Worm (Caenorhabditis elegans): ENCODE data around the gene C45G9.4.

Gene C45G9.4

ce11 chrIII:5068675-5069233 lies 6.2 kb downstream of the C45G9.4 start, which contains the start of the genes C45G9.11 and C45G9.2 (continued):
- TF ChIP-seq ztf-4 (tag; optimal IDR thresholded peaks at IDR 0.05): peak; percentile 43
- TF ChIP-seq lin-13 (GFP tag; optimal IDR thresholded peaks at IDR 0.05): peak; percentile 74
- no peak for TF ChIP-seq zag-1 (tag; optimal IDR thresholded peaks at IDR 0.05)
- TF ChIP-seq blmp-1 (tag; optimal IDR thresholded peaks at IDR 0.05; ENCODE audit: insufficient read depth): no peak
- no peak for TF ChIP-seq nhr-237 (tag; optimal IDR thresholded peaks at IDR 0.05)
- no peak for TF ChIP-seq nhr-11 (tag; optimal IDR thresholded peaks at IDR 0.05)
- TF ChIP-seq lin-39 (tag; optimal IDR thresholded peaks at IDR 0.05): no peak
- no peak for TF ChIP-seq elt-3 (tag; optimal IDR thresholded peaks at IDR 0.05)
- peak; percentile 83 for TF ChIP-seq sma-3 (GFP tag; optimal IDR thresholded peaks at IDR 0.05)

- TF ChIP-seq blmp-1 (tag; optimal IDR thresholded peaks at IDR 0.05; ENCODE audit: insufficient read depth): no peak
- TF ChIP-seq nhr-6 (tag; optimal IDR thresholded peaks at IDR 0.05): no peak
- no peak for TF ChIP-seq alr-1 (tag; optimal IDR thresholded peaks at IDR 0.05)
- TF ChIP-seq fos-1 (tag; optimal IDR thresholded peaks at IDR 0.05): no peak
- TF ChIP-seq skn-1 (tag; optimal IDR thresholded peaks at IDR 0.05): no peak
- no peak for TF ChIP-seq sma-9 (GFP tag; optimal IDR thresholded peaks at IDR 0.05)
- TF ChIP-seq sma-9 (tag; optimal IDR thresholded peaks at IDR 0.05): no peak
- no peak for TF ChIP-seq nhr-237 (tag; optimal IDR thresholded peaks at IDR 0.05)
- no peak for TF ChIP-seq lin-13 (GFP tag; optimal IDR thresholded peaks at IDR 0.05)
- no peak for TF ChIP-seq lin-11 (tag; optimal IDR thresholded peaks at IDR 0.05)
- no peak for TF ChIP-seq unc-55 (GFP tag; optimal IDR thresholded peaks at IDR 0.05)
- no peak for TF ChIP-seq nhr-11 (tag; optimal IDR thresholded peaks at IDR 0.05)
- TF ChIP-seq mbf-1 (tag; optimal IDR thresholded peaks at IDR 0.05): no peak
- TF ChIP-seq sem-4 (tag; optimal IDR thresholded peaks at IDR 0.05): no peak
These were observed 9.0 kb downstream of the C45G9.4 start, which contains the start of gene C45G9.12 for ce11 chrIII:5071509-5071908. Gene C45G9.12, minus strand, starts transcription at chrIII:5071609.

ce11 chrIII:5074398-5074797 lies 11.9 kb downstream of the C45G9.4 start, which contains the start of gene ttbk-6:
Gene ttbk-6, plus strand, starts transcription at chrIII:5074698.
- TF ChIP-seq lsy-2 (tag; optimal IDR thresholded peaks at IDR 0.05): no peak
- TF ChIP-seq ZK546.5 (tag; optimal IDR thresholded peaks at IDR 0.05): no peak
- no peak for TF ChIP-seq dmd-4 (tag; optimal IDR thresholded peaks at IDR 0.05)
- TF ChIP-seq ztf-1 (GFP tag; conservative IDR thresholded peaks at IDR 0.05): no peak
- TF ChIP-seq sem-4 (tag; optimal IDR thresholded peaks at IDR 0.05): no peak
- no peak for TF ChIP-seq aly-2 (tag; optimal IDR thresholded peaks at IDR 0.05)
- TF ChIP-seq unc-55 (GFP tag; optimal IDR thresholded peaks at IDR 0.05): no peak
- TF ChIP-seq sma-9 (GFP tag; optimal IDR thresholded peaks at IDR 0.05): no peak
- TF ChIP-seq sma-9 (tag; optimal IDR thresholded peaks at IDR 0.05): no peak
- TF ChIP-seq egl-27 (tag; optimal IDR thresholded peaks at IDR 0.05): no peak
- no peak for TF ChIP-seq sma-3 (GFP tag; optimal IDR thresholded peaks at IDR 0.05)
- TF ChIP-seq fos-1 (tag; optimal IDR thresholded peaks at IDR 0.05): no peak
- TF ChIP-seq lin-11 (tag; optimal IDR thresholded peaks at IDR 0.05): no peak
- no peak for TF ChIP-seq ztf-11 (tag; optimal IDR thresholded peaks at IDR 0.05)
- no peak for TF ChIP-seq mab-5 (tag; optimal IDR thresholded peaks at IDR 0.05)
- TF ChIP-seq mbf-1 (tag; optimal IDR thresholded peaks at IDR 0.05): no peak
- no peak for TF ChIP-seq ztf-4 (tag; optimal IDR thresholded peaks at IDR 0.05)
- TF ChIP-seq lin-13 (GFP tag; optimal IDR thresholded peaks at IDR 0.05): no peak
- no peak for TF ChIP-seq mdl-1 (tag; optimal IDR thresholded peaks at IDR 0.05)

ce11 chrIII:5076569-5076968 lies 14.1 kb downstream of the C45G9.4 start:
- TF ChIP-seq unc-55 (GFP tag; optimal IDR thresholded peaks at IDR 0.05) (peak; percentile 59), sma-3 (GFP tag; optimal IDR thresholded peaks at IDR 0.05) (no peak), lin-11 (tag; optimal IDR thresholded peaks at IDR 0.05) (no peak)

ce11 chrIII:5077150-5077814 lies 14.8 kb downstream of the C45G9.4 start, which contains the start of gene alh-1:
Gene alh-1, plus strand, starts transcription at chrIII:5077764.
- TF ChIP-seq nhr-129 (tag; optimal IDR thresholded peaks at IDR 0.05): peak; percentile 43
- TF ChIP-seq mbf-1 (tag; optimal IDR thresholded peaks at IDR 0.05): no peak
- TF ChIP-seq mab-5 (tag; optimal IDR thresholded peaks at IDR 0.05): no peak
- TF ChIP-seq ceh-16 (tag; optimal IDR thresholded peaks at IDR 0.05): no peak
- TF ChIP-seq gmeb-1 (tag; optimal IDR thresholded peaks at IDR 0.05): peak; percentile 1
- no peak for TF ChIP-seq unc-62 (GFP tag; optimal IDR thresholded peaks at IDR 0.05)
- TF ChIP-seq mdl-1 (tag; optimal IDR thresholded peaks at IDR 0.05): no peak
- TF ChIP-seq F13H6.1 (tag; optimal IDR thresholded peaks at IDR 0.05): peak; percentile 36
- peak in 1 of 2 experiments; percentile 32 for TF ChIP-seq lsy-2 (tag; optimal IDR thresholded peaks at IDR 0.05)
- no peak for TF ChIP-seq peb-1 (tag; optimal IDR thresholded peaks at IDR 0.05)
- TF ChIP-seq nhr-77 (tag; optimal IDR thresholded peaks at IDR 0.05): no peak
- peak; percentile 69 for TF ChIP-seq fos-1 (tag; optimal IDR thresholded peaks at IDR 0.05)
- no peak for TF ChIP-seq lin-13 (GFP tag; optimal IDR thresholded peaks at IDR 0.05)
- peak; percentile 67 for TF ChIP-seq sma-9 (GFP tag; optimal IDR thresholded peaks at IDR 0.05)
- TF ChIP-seq sma-9 (tag; optimal IDR thresholded peaks at IDR 0.05): no peak
- TF ChIP-seq lin-39 (tag; optimal IDR thresholded peaks at IDR 0.05): no peak
- TF ChIP-seq skn-1 (tag; optimal IDR thresholded peaks at IDR 0.05): no peak
- no peak for TF ChIP-seq zag-1 (tag; optimal IDR thresholded peaks at IDR 0.05)
